Worm (Caenorhabditis elegans): ENCODE data around the gene fipr-1.

DNA sequence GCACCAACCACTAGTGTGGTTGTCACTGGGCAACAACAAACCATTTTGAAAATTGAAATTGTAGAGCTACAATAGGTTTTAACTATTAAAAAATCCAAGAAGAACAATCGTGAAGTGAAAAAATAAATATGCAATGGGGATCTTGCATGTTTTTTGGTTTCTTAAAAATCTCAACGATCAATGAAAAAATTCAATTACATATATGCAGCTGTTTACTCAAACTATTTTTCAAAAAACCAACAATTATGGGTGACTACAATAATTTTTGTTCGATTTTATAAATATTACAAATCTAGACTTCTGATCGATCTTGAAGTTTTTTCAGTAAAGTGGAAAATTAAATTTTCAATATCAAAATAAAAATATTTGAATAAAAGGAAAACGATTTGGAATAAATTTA, 47.0 kb upstream of the fipr-1 start, which contains the start of gene cdr-4:
- TF ChIP-seq snpc-4 (GFP tag; optimal IDR thresholded peaks at IDR 0.05) = no peak
- no peak for TF ChIP-seq snpc-4 (tag; optimal IDR thresholded peaks at IDR 0.05)
- no peak for TF ChIP-seq F52B5.7 (tag; optimal IDR thresholded peaks at IDR 0.05)
- no peak for TF ChIP-seq nfya-1 (tag; optimal IDR thresholded peaks at IDR 0.05; ENCODE audit: borderline replicate concordance, insufficient read depth)
- TF ChIP-seq Y56A3A.18 (GFP tag; IDR thresholded peaks at IDR 0.05) = no peak
- TF ChIP-seq chd-7 (tag; optimal IDR thresholded peaks at IDR 0.05) = no peak
- TF ChIP-seq nhr-90 (tag; optimal IDR thresholded peaks at IDR 0.05) = no peak
- no peak for TF ChIP-seq F39B2.1 (GFP tag; IDR thresholded peaks at IDR 0.05)
- TF ChIP-seq hlh-26 (GFP tag; conservative IDR thresholded peaks at IDR 0.05) = no peak
- no peak for TF ChIP-seq T07F8.4 (tag; optimal IDR thresholded peaks at IDR 0.05)

All from whole organism, young adult.